Fruit fly (Drosophila melanogaster): Measurements from ENCODE around the gene CG31674.

Gene CG31674

dm6 chr2L:20822489-20823195 lies 8.4 kb upstream of the CG31674 start, which contains the start of gene CG9331 (continued):
- peak; percentile 76 for TF ChIP-seq Blimp-1 (GFP tag; optimal IDR thresholded peaks at IDR 0.05)
- TF ChIP-seq Rfx (GFP tag; IDR thresholded peaks at IDR 0.05) = no peak
- no peak for TF ChIP-seq CG17186 (GFP tag; optimal IDR thresholded peaks at IDR 0.05)
- TF ChIP-seq abd-A (tag; optimal IDR thresholded peaks at IDR 0.05) = peak; percentile 92
- TF ChIP-seq sd (tag; optimal IDR thresholded peaks at IDR 0.05) = peak; percentile 99
- TF ChIP-seq bbx (GFP tag; IDR thresholded peaks at IDR 0.05; ENCODE audit: partially characterized antibody) = peak; percentile 75; the same call in 1 of the 2 replicates
- TF ChIP-seq unpg (GFP tag; optimal IDR thresholded peaks at IDR 0.05) = no peak
- TF ChIP-seq Oaz (GFP tag; IDR thresholded peaks at IDR 0.05) = no peak
- TF ChIP-seq Hmx (GFP tag; optimal IDR thresholded peaks at IDR 0.05) = no peak
- peak in 1 of 2 experiments; percentile 90 for TF ChIP-seq insv (GFP tag; optimal IDR thresholded peaks at IDR 0.05)
- TF ChIP-seq yki (optimal IDR thresholded peaks at IDR 0.05) = no peak
- peak; percentile 47 for TF ChIP-seq kay (GFP tag; optimal IDR thresholded peaks at IDR 0.05)
- TF ChIP-seq Lim3 (GFP tag; IDR thresholded peaks at IDR 0.05) = no peak
- no peak for TF ChIP-seq CG30020 (tag; optimal IDR thresholded peaks at IDR 0.05)
- peak in 1 of 2 experiments; percentile 99 for TF ChIP-seq Pdp1 (GFP tag; optimal IDR thresholded peaks at IDR 0.05)
- TF ChIP-seq run (tag; optimal IDR thresholded peaks at IDR 0.05) = peak; percentile 88
- TF ChIP-seq vnd (GFP tag; IDR thresholded peaks at IDR 0.05; ENCODE audit: partially characterized antibody) = peak; percentile 56; the same call in 1 of the 3 replicates
- TF ChIP-seq zen2 (GFP tag; IDR thresholded peaks at IDR 0.05; ENCODE audit: partially characterized antibody) = 0 out of 3 replicates have a peak, but pooled peaks have one; percentile 50
- TF ChIP-seq crol (GFP tag; IDR thresholded peaks at IDR 0.05) = peak; percentile 70
- peak; percentile 86 for TF ChIP-seq Deaf1 (tag; optimal IDR thresholded peaks at IDR 0.05)
- TF ChIP-seq CG30403 (GFP tag; optimal IDR thresholded peaks at IDR 0.05) = no peak
- peak; percentile 36 for TF ChIP-seq CG6254 (GFP tag; optimal IDR thresholded peaks at IDR 0.05)
- TF ChIP-seq tna (GFP tag; IDR thresholded peaks at IDR 0.05; ENCODE audit: partially characterized antibody) = peak; percentile 46; the same call in 1 of the 2 replicates
- TF ChIP-seq gsb (GFP tag; IDR thresholded peaks at IDR 0.05) = no peak
- no peak for TF ChIP-seq CG10959 (GFP tag; IDR thresholded peaks at IDR 0.05)
- TF ChIP-seq CG9932 (GFP tag; IDR thresholded peaks at IDR 0.05) = peak; percentile 20; the same call in 1 of the 2 replicates
- TF ChIP-seq CG10543 (GFP tag; optimal IDR thresholded peaks at IDR 0.05) = peak; percentile 66
- peak; percentile 59 for TF ChIP-seq CG4360 (GFP tag; IDR thresholded peaks at IDR 0.05)
- 0 out of 2 replicates have a peak, but pooled peaks have one; percentile 45 for TF ChIP-seq sob (GFP tag; IDR thresholded peaks at IDR 0.05)
- TF ChIP-seq HLH4C (GFP tag; IDR thresholded peaks at IDR 0.05; ENCODE audit: partially characterized antibody) = peak; percentile 48; the same call in 1 of the 3 replicates
- TF ChIP-seq CG11723 (GFP tag; optimal IDR thresholded peaks at IDR 0.05) = no peak
- no peak for TF ChIP-seq CG8290 (GFP tag; optimal IDR thresholded peaks at IDR 0.05)
- TF ChIP-seq CG8290 (tag; optimal IDR thresholded peaks at IDR 0.05) = peak in 1 of 2 experiments; percentile 29
- peak; percentile 60; the same call in 1 of the 2 replicates for TF ChIP-seq CG32767 (GFP tag; IDR thresholded peaks at IDR 0.05)
- TF ChIP-seq chinmo (GFP tag; IDR thresholded peaks at IDR 0.05; ENCODE audit: partially characterized antibody) = peak; percentile 77; the same call in 2 of the 4 replicates
- TF ChIP-seq mld (GFP tag; IDR thresholded peaks at IDR 0.05; ENCODE audit: partially characterized antibody) = 0 out of 3 replicates have a peak, but pooled peaks have one; percentile 47
- peak; percentile 38 for TF ChIP-seq cg (GFP tag; optimal IDR thresholded peaks at IDR 0.05)
- TF ChIP-seq Hmr (GFP tag; optimal IDR thresholded peaks at IDR 0.05) = peak; percentile 5
- peak; percentile 93 for TF ChIP-seq CG18476 (GFP tag; optimal IDR thresholded peaks at IDR 0.05)
- TF ChIP-seq nau (GFP tag; optimal IDR thresholded peaks at IDR 0.05) = peak; percentile 24
- TF ChIP-seq CG10209 (GFP tag; optimal IDR thresholded peaks at IDR 0.05) = peak; percentile 58
- TF ChIP-seq Dad (GFP tag; optimal IDR thresholded peaks at IDR 0.05) = no peak
- TF ChIP-seq CG14860 (GFP tag; IDR thresholded peaks at IDR 0.05; ENCODE audit: partially characterized antibody) = peak; percentile 51; the same call in 1 of the 3 replicates
- 0 out of 2 replicates have a peak, but pooled peaks have one; percentile 12 for TF ChIP-seq stc (GFP tag; IDR thresholded peaks at IDR 0.05)
- no peak for TF ChIP-seq br (optimal IDR thresholded peaks at IDR 0.05)
- peak; percentile 53; the same call in 1 of the 2 replicates for TF ChIP-seq nerfin-2 (GFP tag; IDR thresholded peaks at IDR 0.05; ENCODE audit: partially characterized antibody)
- TF ChIP-seq Bdp1 (GFP tag; optimal IDR thresholded peaks at IDR 0.05) = no peak
- TF ChIP-seq Gug (GFP tag; IDR thresholded peaks at IDR 0.05) = no peak

Measured in whole organism, embryonic.